Worm (Caenorhabditis elegans): Measurements from ENCODE around the gene sng-1.

sng-1 gene

ce11 chrX:7326967-7327651 is at the start of gene sng-1:
Gene sng-1, plus strand, starts transcription at chrX:7327601.
- no peak for TF ChIP-seq med-1 (GFP tag; optimal IDR thresholded peaks at IDR 0.05; ENCODE audit: insufficient read depth)
- no peak for TF ChIP-seq klf-2 (GFP tag; conservative IDR thresholded peaks at IDR 0.05)
- TF ChIP-seq T22C8.4 (GFP tag; IDR thresholded peaks at IDR 0.05): no peak
- TF ChIP-seq ztf-23 (GFP tag; IDR thresholded peaks at IDR 0.05): no peak
- TF ChIP-seq ztf-29 (GFP tag; IDR thresholded peaks at IDR 0.05): no peak
- no peak for TF ChIP-seq ref-1 (GFP tag; conservative IDR thresholded peaks at IDR 0.05)
- no peak for TF ChIP-seq cog-1 (tag; optimal IDR thresholded peaks at IDR 0.05)
- no peak for TF ChIP-seq tab-1 (GFP tag; IDR thresholded peaks at IDR 0.05)
- TF ChIP-seq flt-1 (GFP tag; IDR thresholded peaks at IDR 0.05): no peak

DNA sequence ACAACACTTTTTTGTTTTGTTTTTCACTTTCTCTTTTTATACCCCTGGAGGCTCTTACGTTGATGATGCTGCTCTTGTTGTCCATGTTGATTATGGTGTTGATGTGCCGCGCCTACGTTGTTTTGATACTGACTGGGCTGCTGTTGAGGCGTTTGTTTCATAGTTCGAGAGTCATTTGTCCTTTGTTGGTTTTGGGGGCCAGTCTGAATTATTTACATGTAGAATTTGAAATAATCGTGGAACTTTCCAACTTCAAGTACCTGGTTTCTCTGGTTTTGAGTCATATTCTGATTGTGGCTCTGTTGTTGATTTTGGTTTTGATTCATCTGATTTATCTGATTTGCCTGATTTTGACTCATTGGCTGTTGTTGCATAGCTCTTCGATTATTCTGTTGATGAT is 49.3 kb upstream of the sng-1 start:
- TF ChIP-seq ztf-29 (GFP tag; IDR thresholded peaks at IDR 0.05) (no peak), T22C8.4 (GFP tag; IDR thresholded peaks at IDR 0.05) (no peak), ref-1 (GFP tag; conservative IDR thresholded peaks at IDR 0.05) (no peak), cog-1 (tag; optimal IDR thresholded peaks at IDR 0.05) (no peak), flt-1 (GFP tag; IDR thresholded peaks at IDR 0.05) (no peak), klf-2 (GFP tag; conservative IDR thresholded peaks at IDR 0.05) (no peak), tab-1 (GFP tag; IDR thresholded peaks at IDR 0.05) (no peak), med-1 (GFP tag; optimal IDR thresholded peaks at IDR 0.05; ENCODE audit: insufficient read depth) (no peak), ztf-23 (GFP tag; IDR thresholded peaks at IDR 0.05) (no peak)

DNA sequence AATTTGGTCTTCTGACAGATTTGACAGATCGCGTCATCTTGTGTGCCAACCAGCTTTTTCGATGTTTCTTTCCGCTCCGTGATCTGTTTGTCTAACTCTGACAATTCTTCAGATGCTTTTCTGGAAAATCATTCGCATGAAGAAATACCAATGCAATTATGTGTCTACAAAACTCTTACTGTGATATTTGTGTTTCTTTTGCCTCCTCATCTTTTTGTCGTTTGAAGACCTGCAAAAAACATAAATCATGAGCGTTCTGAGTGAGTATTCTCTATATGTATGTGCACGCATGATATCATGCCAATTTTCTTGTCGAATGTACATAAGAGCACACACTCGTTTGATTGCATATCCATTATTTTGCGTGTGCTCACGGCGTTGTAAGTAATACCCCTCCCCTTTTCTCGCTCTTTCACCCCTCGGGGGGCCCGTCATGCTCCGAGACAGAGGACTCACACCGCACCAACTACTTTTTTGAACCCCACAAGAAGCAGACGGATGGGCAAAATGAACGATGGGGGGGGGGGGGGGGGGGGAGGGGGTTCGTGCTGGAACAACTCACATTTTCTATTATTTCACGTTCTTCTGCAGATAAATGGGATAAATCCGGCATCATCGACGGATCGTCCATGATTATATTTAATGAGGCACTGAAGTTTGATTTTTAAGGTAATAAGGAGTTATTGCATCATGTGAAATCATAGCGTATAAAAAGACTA is 47.6 kb upstream of the sng-1 start, which contains the start of gene unc-10:
unc-10 (minus strand) TSS at position 652 of the 719 bp plus-strand sequence.
- TF ChIP-seq ref-1 (GFP tag; conservative IDR thresholded peaks at IDR 0.05) (no peak), med-1 (GFP tag; optimal IDR thresholded peaks at IDR 0.05; ENCODE audit: insufficient read depth) (no peak), T22C8.4 (GFP tag; IDR thresholded peaks at IDR 0.05) (no peak), tab-1 (GFP tag; IDR thresholded peaks at IDR 0.05) (no peak), klf-2 (GFP tag; conservative IDR thresholded peaks at IDR 0.05) (no peak), flt-1 (GFP tag; IDR thresholded peaks at IDR 0.05) (no peak), ztf-23 (GFP tag; IDR thresholded peaks at IDR 0.05) (no peak), ztf-29 (GFP tag; IDR thresholded peaks at IDR 0.05) (no peak), cog-1 (tag; optimal IDR thresholded peaks at IDR 0.05) (no peak)

ce11 chrX:7281347-7281746 is 46.1 kb upstream of the sng-1 start:
- TF ChIP-seq ref-1 (GFP tag; conservative IDR thresholded peaks at IDR 0.05): no peak
- TF ChIP-seq ztf-23 (GFP tag; IDR thresholded peaks at IDR 0.05): no peak
- TF ChIP-seq T22C8.4 (GFP tag; IDR thresholded peaks at IDR 0.05): no peak
- no peak for TF ChIP-seq klf-2 (GFP tag; conservative IDR thresholded peaks at IDR 0.05)
- TF ChIP-seq med-1 (GFP tag; optimal IDR thresholded peaks at IDR 0.05; ENCODE audit: insufficient read depth): no peak
- TF ChIP-seq tab-1 (GFP tag; IDR thresholded peaks at IDR 0.05): no peak
- no peak for TF ChIP-seq ztf-29 (GFP tag; IDR thresholded peaks at IDR 0.05)
- TF ChIP-seq flt-1 (GFP tag; IDR thresholded peaks at IDR 0.05): no peak
- no peak for TF ChIP-seq cog-1 (tag; optimal IDR thresholded peaks at IDR 0.05)

ce11 chrX:7283136-7283535 is 44.3 kb upstream of the sng-1 start:
- no peak for TF ChIP-seq ref-1 (GFP tag; conservative IDR thresholded peaks at IDR 0.05)
- no peak for TF ChIP-seq ztf-23 (GFP tag; IDR thresholded peaks at IDR 0.05)
- TF ChIP-seq ztf-29 (GFP tag; IDR thresholded peaks at IDR 0.05): no peak

ce11 chrX:7284724-7285184 is 42.6 kb upstream of the sng-1 start:
- no peak for TF ChIP-seq cog-1 (tag; optimal IDR thresholded peaks at IDR 0.05)
- no peak for TF ChIP-seq flt-1 (GFP tag; IDR thresholded peaks at IDR 0.05)
- no peak for TF ChIP-seq ztf-23 (GFP tag; IDR thresholded peaks at IDR 0.05)
- no peak for TF ChIP-seq ref-1 (GFP tag; conservative IDR thresholded peaks at IDR 0.05)
- no peak for TF ChIP-seq tab-1 (GFP tag; IDR thresholded peaks at IDR 0.05)
- no peak for TF ChIP-seq med-1 (GFP tag; optimal IDR thresholded peaks at IDR 0.05; ENCODE audit: insufficient read depth)
- TF ChIP-seq ztf-29 (GFP tag; IDR thresholded peaks at IDR 0.05): no peak
- TF ChIP-seq T22C8.4 (GFP tag; IDR thresholded peaks at IDR 0.05): no peak
- TF ChIP-seq klf-2 (GFP tag; conservative IDR thresholded peaks at IDR 0.05): no peak

ce11 chrX:7289565-7289964 is 37.8 kb upstream of the sng-1 start:
- TF ChIP-seq ref-1 (GFP tag; conservative IDR thresholded peaks at IDR 0.05) (no peak), T22C8.4 (GFP tag; IDR thresholded peaks at IDR 0.05) (no peak), med-1 (GFP tag; optimal IDR thresholded peaks at IDR 0.05; ENCODE audit: insufficient read depth) (no peak), flt-1 (GFP tag; IDR thresholded peaks at IDR 0.05) (no peak), ztf-23 (GFP tag; IDR thresholded peaks at IDR 0.05) (no peak), ztf-29 (GFP tag; IDR thresholded peaks at IDR 0.05) (no peak), tab-1 (GFP tag; IDR thresholded peaks at IDR 0.05) (no peak)

ce11 chrX:7290859-7291628 is 36.4 kb upstream of the sng-1 start:
- TF ChIP-seq T22C8.4 (GFP tag; IDR thresholded peaks at IDR 0.05) (no peak), ref-1 (GFP tag; conservative IDR thresholded peaks at IDR 0.05) (no peak), flt-1 (GFP tag; IDR thresholded peaks at IDR 0.05) (no peak), cog-1 (tag; optimal IDR thresholded peaks at IDR 0.05) (no peak), ztf-29 (GFP tag; IDR thresholded peaks at IDR 0.05) (no peak), klf-2 (GFP tag; conservative IDR thresholded peaks at IDR 0.05) (no peak), tab-1 (GFP tag; IDR thresholded peaks at IDR 0.05) (no peak), med-1 (GFP tag; optimal IDR thresholded peaks at IDR 0.05; ENCODE audit: insufficient read depth) (no peak), ztf-23 (GFP tag; IDR thresholded peaks at IDR 0.05) (no peak)

ce11 chrX:7291810-7292209 is 35.6 kb upstream of the sng-1 start, which contains the start of gene lron-7:
Gene lron-7, plus strand, starts transcription at chrX:7292132.
- no peak for TF ChIP-seq T22C8.4 (GFP tag; IDR thresholded peaks at IDR 0.05)
- TF ChIP-seq ztf-29 (GFP tag; IDR thresholded peaks at IDR 0.05): no peak
- no peak for TF ChIP-seq ztf-23 (GFP tag; IDR thresholded peaks at IDR 0.05)
- TF ChIP-seq ref-1 (GFP tag; conservative IDR thresholded peaks at IDR 0.05): no peak
- no peak for TF ChIP-seq flt-1 (GFP tag; IDR thresholded peaks at IDR 0.05)

Data from whole organism, midembryonic.